Fruit fly (Drosophila melanogaster) whole organism, embryonic: ENCODE results near the gene pes.
A peak's percentile ranks its signal among the peaks of the same experiment; 100 is the strongest.

Experiments
- Adf1 ChIP-seq: fragments of 200-800 bp; sonication (Bioruptor generic); IDR thresholded peaks from 2 replicates; pipeline ENCODE4 v1.3.6; 2022; ENCODE audit warnings: missing biosample characterization, missing genetic modification characterization
- Aef1 ChIP-seq: fragments of 200-800 bp; sonication (Bioruptor generic); IDR thresholded peaks from 3 replicates; pipeline ENCODE4 v1.3.6; 2022; ENCODE audit warnings: missing biosample characterization, missing genetic modification characterization
- B-H2 ChIP-seq: fragments of 200-800 bp; sonication (Bioruptor generic); optimal IDR thresholded peaks from 2 replicates; lab custom pipeline; 2018; ENCODE audit warnings: missing biosample characterization, mild to moderate bottlenecking, missing genetic modification characterization
- Bdp1 ChIP-seq: fragments of 200-800 bp; sonication (Bioruptor generic); optimal IDR thresholded peaks from 3 replicates; lab custom pipeline; 2016; ENCODE audit warnings: missing biosample characterization, missing genetic modification characterization
- BtbVII ChIP-seq: fragments of 200-800 bp; sonication (Bioruptor generic); optimal IDR thresholded peaks from 3 replicates; lab custom pipeline; 2017; ENCODE audit warnings: missing biosample characterization, mild to moderate bottlenecking, missing genetic modification characterization
- CG10267 ChIP-seq: fragments of 200-800 bp; sonication (Bioruptor generic); optimal IDR thresholded peaks from 2 replicates; lab custom pipeline; 2018; ENCODE audit warnings: missing biosample characterization, mild to moderate bottlenecking, missing genetic modification characterization, moderate library complexity
- CG10321 ChIP-seq: fragments of 200-800 bp; sonication (Bioruptor generic); IDR thresholded peaks from 2 replicates; pipeline ENCODE4 v1.3.6; 2022; ENCODE audit warnings: missing biosample characterization, missing genetic modification characterization
- CG11696 ChIP-seq: fragments of 200-800 bp; sonication (Bioruptor generic); IDR thresholded peaks from 2 replicates; pipeline ENCODE4 v1.3.6; 2022; ENCODE audit warnings: missing biosample characterization, missing genetic modification characterization
- CG11723 ChIP-seq: fragments of 200-800 bp; sonication (Bioruptor generic); optimal IDR thresholded peaks from 2 replicates; lab custom pipeline; 2017; ENCODE audit warnings: missing biosample characterization, mild to moderate bottlenecking, missing genetic modification characterization
- CG12744 ChIP-seq: fragments of 200-800 bp; sonication (Bioruptor generic); optimal IDR thresholded peaks from 2 replicates; lab custom pipeline; 2016; ENCODE audit warnings: missing biosample characterization, missing genetic modification characterization
- CG12942 ChIP-seq: fragments of 200-800 bp; sonication (Bioruptor generic); optimal IDR thresholded peaks from 3 replicates; lab custom pipeline; 2016; ENCODE audit warnings: missing biosample characterization, missing genetic modification characterization
- CG13287 ChIP-seq: fragments of 200-800 bp; sonication (Bioruptor generic); IDR thresholded peaks from 2 replicates; pipeline ENCODE4 v1.3.6; 2022; ENCODE audit warnings: missing biosample characterization, missing genetic modification characterization; ENCODE audit not compliant: partially characterized antibody
- CG15011 ChIP-seq: fragments of 200-800 bp; sonication (Bioruptor generic); optimal IDR thresholded peaks from 3 replicates; lab custom pipeline; 2018; ENCODE audit warnings: missing biosample characterization, mild to moderate bottlenecking, missing genetic modification characterization
- CG15073 ChIP-seq: fragments of 200-800 bp; sonication (Bioruptor generic); optimal IDR thresholded peaks from 2 replicates; lab custom pipeline; 2016; ENCODE audit warnings: missing biosample characterization, missing genetic modification characterization
- CG15479 ChIP-seq: fragments of 200-800 bp; sonication (Bioruptor generic); optimal IDR thresholded peaks from 3 replicates; lab custom pipeline; 2019; ENCODE audit warnings: missing biosample characterization, mild to moderate bottlenecking, missing genetic modification characterization, moderate library complexity
- CG18011 ChIP-seq: fragments of 200-800 bp; sonication (Bioruptor generic); optimal IDR thresholded peaks from 2 replicates; lab custom pipeline; 2017; ENCODE audit warnings: missing biosample characterization, missing genetic modification characterization, mild to moderate bottlenecking, moderate library complexity, missing genotype
- CG31388 ChIP-seq: fragments of 200-800 bp; sonication (Bioruptor generic); optimal IDR thresholded peaks from 2 replicates; lab custom pipeline; 2016; ENCODE audit warnings: missing biosample characterization, missing genetic modification characterization
- CG33557 ChIP-seq: fragments of 200-800 bp; sonication (Bioruptor generic); optimal IDR thresholded peaks from 2 replicates; lab custom pipeline; 2019; ENCODE audit warnings: missing biosample characterization, mild to moderate bottlenecking, missing genetic modification characterization, moderate library complexity
- CG5245 ChIP-seq: fragments of 200-800 bp; sonication (Bioruptor generic); optimal IDR thresholded peaks from 3 replicates; lab custom pipeline; 2016; ENCODE audit warnings: missing biosample characterization, missing genetic modification characterization
- CG5953 ChIP-seq: fragments of 200-800 bp; sonication (Bioruptor generic); IDR thresholded peaks from 2 replicates; pipeline ENCODE4 v1.3.6; 2022; ENCODE audit warnings: missing biosample characterization, missing genetic modification characterization
- CG8290 ChIP-seq, 3 experiments: fragments of 200-800 bp; sonication (Bioruptor generic); optimal IDR thresholded peaks; 2 replicates each; lab custom pipeline; 2016 to 2019; ENCODE audit warnings: missing biosample characterization in 3 of 3, missing genetic modification characterization in 3 of 3, mild to moderate bottlenecking in 2 of 3, moderate library complexity in 1 of 3
- CG9727 ChIP-seq: fragments of 200-800 bp; sonication (Bioruptor generic); optimal IDR thresholded peaks from 3 replicates; lab custom pipeline; 2017; ENCODE audit warnings: missing biosample characterization, mild to moderate bottlenecking, missing genetic modification characterization
- HLHmδ ChIP-seq: fragments of 200-800 bp; sonication (Bioruptor generic); optimal IDR thresholded peaks from 2 replicates; lab custom pipeline; 2018; ENCODE audit warnings: missing biosample characterization, mild to moderate bottlenecking, missing genetic modification characterization, moderate library complexity
- Hand ChIP-seq: fragments of 200-800 bp; sonication (Bioruptor generic); optimal IDR thresholded peaks from 2 replicates; lab custom pipeline; 2017; ENCODE audit warnings: mild to moderate bottlenecking, missing biosample characterization, missing genetic modification reagents, missing genetic modification characterization
- Hmx ChIP-seq: fragments of 200-800 bp; sonication (Bioruptor generic); optimal IDR thresholded peaks from 2 replicates; lab custom pipeline; 2016; ENCODE audit warnings: missing biosample characterization, missing genetic modification characterization
- Kr ChIP-seq: fragments of 200-800 bp; sonication (Bioruptor generic); optimal IDR thresholded peaks from 2 replicates; lab custom pipeline; 2017; ENCODE audit warnings: missing biosample characterization, mild to moderate bottlenecking, missing genetic modification characterization
- Mad ChIP-seq: fragments of 200-800 bp; sonication (Bioruptor generic); optimal IDR thresholded peaks from 2 replicates; lab custom pipeline; 2016; ENCODE audit warnings: missing biosample characterization, missing genetic modification characterization
- Meics ChIP-seq: fragments of 200-800 bp; sonication (Bioruptor generic); optimal IDR thresholded peaks from 2 replicates; lab custom pipeline; 2017; ENCODE audit warnings: missing biosample characterization, mild to moderate bottlenecking, missing genetic modification characterization
- Mrtf ChIP-seq: fragments of 200-800 bp; sonication (Bioruptor generic); IDR thresholded peaks from 3 replicates; pipeline ENCODE4 v1.3.6; 2022; ENCODE audit warnings: missing biosample characterization, missing genetic modification characterization
- Oaz ChIP-seq: fragments of 200-800 bp; sonication (Bioruptor generic); IDR thresholded peaks from 2 replicates; pipeline ENCODE4 v1.3.6; 2022; ENCODE audit warnings: missing biosample characterization, missing genetic modification characterization
- Optix ChIP-seq: fragments of 200-800 bp; sonication (Bioruptor generic); IDR thresholded peaks from 3 replicates; pipeline ENCODE4 v1.3.6; 2022; ENCODE audit warnings: missing biosample characterization, missing genetic modification characterization
- Sox102F ChIP-seq: fragments of 200-800 bp; sonication (Bioruptor generic); optimal IDR thresholded peaks from 2 replicates; lab custom pipeline; 2018; ENCODE audit warnings: missing biosample characterization, mild to moderate bottlenecking, missing genetic modification characterization, moderate library complexity
- Taf1 ChIP-seq: fragments of 200-800 bp; sonication (Bioruptor generic); IDR thresholded peaks from 2 replicates; pipeline ENCODE4 v1.3.6; 2022; ENCODE audit warnings: missing biosample characterization, missing genetic modification characterization
- br ChIP-seq: fragments of >200 bp; optimal IDR thresholded peaks from 2 replicates; lab custom pipeline; 2017
- cato ChIP-seq: fragments of 200-800 bp; sonication (Bioruptor generic); optimal IDR thresholded peaks from 2 replicates; lab custom pipeline; 2016; ENCODE audit warnings: missing biosample characterization, missing genetic modification characterization, borderline replicate concordance
- chinmo ChIP-seq: fragments of 200-800 bp; sonication (Bioruptor generic); IDR thresholded peaks from 4 replicates; pipeline ENCODE4 v1.3.6; 2022; ENCODE audit warnings: missing biosample characterization, missing genetic modification characterization; ENCODE audit not compliant: partially characterized antibody
- dan ChIP-seq: fragments of 200-800 bp; sonication (Bioruptor generic); IDR thresholded peaks from 2 replicates; pipeline ENCODE4 v1.3.6; 2022; ENCODE audit warnings: missing biosample characterization, missing genetic modification characterization
- esg ChIP-seq: fragments of 200-800 bp; sonication (Bioruptor generic); conservative IDR thresholded peaks from 2 replicates; pipeline ENCODE4 v1.3.6; 2022; ENCODE audit warnings: missing biosample characterization, missing genetic modification characterization
- fd96Cb ChIP-seq: fragments of 200-800 bp; sonication (Bioruptor generic); optimal IDR thresholded peaks from 2 replicates; lab custom pipeline; 2018; ENCODE audit warnings: missing biosample characterization, mild to moderate bottlenecking, missing genetic modification characterization, moderate library complexity
- ftz-f1 ChIP-seq: fragments of 200-800 bp; sonication (Bioruptor generic); optimal IDR thresholded peaks from 2 replicates; lab custom pipeline; 2016; ENCODE audit warnings: missing biosample characterization, missing genetic modification characterization
- gsb-n ChIP-seq: fragments of 200-800 bp; sonication (Bioruptor generic); optimal IDR thresholded peaks from 3 replicates; lab custom pipeline; 2018; ENCODE audit warnings: missing biosample characterization, mild to moderate bottlenecking, missing genetic modification characterization
- kay ChIP-seq: fragments of 200-800 bp; sonication (Bioruptor generic); optimal IDR thresholded peaks from 2 replicates; lab custom pipeline; 2016; ENCODE audit warnings: missing biosample characterization, missing genetic modification characterization
- luna ChIP-seq: fragments of 200-800 bp; sonication (Bioruptor generic); optimal IDR thresholded peaks from 2 replicates; lab custom pipeline; 2016; ENCODE audit warnings: missing biosample characterization, missing genetic modification characterization
- nerfin-1 ChIP-seq: fragments of 200-800 bp; sonication (Bioruptor generic); optimal IDR thresholded peaks from 3 replicates; lab custom pipeline; 2019; ENCODE audit warnings: missing biosample characterization, mild to moderate bottlenecking, missing genetic modification characterization, moderate library complexity
- nmo ChIP-seq: fragments of 200-800 bp; sonication (Bioruptor generic); optimal IDR thresholded peaks from 2 replicates; lab custom pipeline; 2018; ENCODE audit warnings: missing biosample characterization, mild to moderate bottlenecking, missing genetic modification characterization, moderate library complexity
- onecut ChIP-seq: fragments of 200-800 bp; sonication (Bioruptor generic); IDR thresholded peaks from 2 replicates; pipeline ENCODE4 v1.3.6; 2022; ENCODE audit warnings: missing biosample characterization, missing genetic modification characterization
- shn ChIP-seq: fragments of 200-800 bp; sonication (Bioruptor generic); optimal IDR thresholded peaks from 3 replicates; lab custom pipeline; 2016; ENCODE audit warnings: missing biosample characterization, missing genetic modification characterization
- z ChIP-seq: fragments of 200-800 bp; sonication (Bioruptor generic); IDR thresholded peaks from 3 replicates; pipeline ENCODE4 v1.3.6; 2022; ENCODE audit warnings: missing biosample characterization, missing genetic modification characterization
- zfh1 ChIP-seq: fragments of 200-800 bp; sonication (Bioruptor generic); IDR thresholded peaks from 3 replicates; pipeline ENCODE4 v1.3.6; 2022; ENCODE audit warnings: missing biosample characterization, missing genetic modification characterization

Gene pes

dm6 chr2L:7957068-7957868, 36.7 kb downstream of the pes start (continued):
- TF ChIP-seq B-H2 (GFP tag; lab: Kevin White, UChicago), result no peak
- TF ChIP-seq Kr (GFP tag; lab: Kevin White, UChicago), result no peak
- TF ChIP-seq zfh1 (GFP tag; lab: Robert Waterston, UW), result no peak
- peak; percentile 5 for TF ChIP-seq Bdp1 (GFP tag; lab: Kevin White, UChicago)
- peak; percentile 83 for TF ChIP-seq Sox102F (GFP tag; lab: Kevin White, UChicago)
- no peak for TF ChIP-seq Adf1 (GFP tag; lab: Robert Waterston, UW)
- TF ChIP-seq CG9727 (GFP tag; lab: Kevin White, UChicago), result peak; percentile 39
- TF ChIP-seq Taf1 (GFP tag; lab: Robert Waterston, UW), result no peak
- TF ChIP-seq onecut (GFP tag; lab: Robert Waterston, UW), result peak; percentile 69
- TF ChIP-seq kay (GFP tag; lab: Kevin White, UChicago), result peak; percentile 55
- no peak for TF ChIP-seq Hand
- no peak for TF ChIP-seq dan (GFP tag; lab: Robert Waterston, UW)
- no peak for TF ChIP-seq z (GFP tag; lab: Robert Waterston, UW)
- TF ChIP-seq CG12744, result no peak
- TF ChIP-seq CG10267 (tag; lab: Kevin White, UChicago), result peak; percentile 48
- TF ChIP-seq nerfin-1, result no peak
- TF ChIP-seq CG12942 (GFP tag; lab: Kevin White, UChicago), result peak; percentile 7
- no peak for TF ChIP-seq cato (GFP tag; lab: Kevin White, UChicago)
- 0 out of 2 replicates have a peak, but pooled peaks have one; percentile 10 for TF ChIP-seq CG10321 (GFP tag; lab: Robert Waterston, UW)
- no peak for TF ChIP-seq CG18011 (GFP tag; lab: Kevin White, UChicago)
- TF ChIP-seq CG15011 (GFP tag; lab: Kevin White, UChicago), result peak; percentile 7
- TF ChIP-seq nmo, result peak; percentile 62
- no peak; the same call in 1 of the 2 replicates for TF ChIP-seq CG5953 (GFP tag; lab: Robert Waterston, UW)
- no peak for TF ChIP-seq CG11696 (GFP tag; lab: Robert Waterston, UW)
- TF ChIP-seq gsb-n (tag; lab: Kevin White, UChicago), result peak; percentile 21
- TF ChIP-seq CG8290 (GFP tag; optimal IDR thresholded peaks at IDR 0.05; lab: Kevin White, UChicago), result no peak
- TF ChIP-seq CG8290 (tag; optimal IDR thresholded peaks at IDR 0.05; lab: Kevin White, UChicago), result peak in 1 of 2 experiments; percentile 23
- no peak for TF ChIP-seq ftz-f1 (GFP tag; lab: Kevin White, UChicago)
- peak; percentile 55 for TF ChIP-seq fd96Cb (tag; lab: Kevin White, UChicago)
- no peak for TF ChIP-seq CG15073
- TF ChIP-seq Mrtf, result 0 out of 3 replicates have a peak, but pooled peaks have one; percentile 10
- TF ChIP-seq luna, result no peak
- no peak for TF ChIP-seq HLHmδ (GFP tag; lab: Kevin White, UChicago)
- no peak for TF ChIP-seq shn (GFP tag; lab: Kevin White, UChicago)
- no peak for TF ChIP-seq CG5245 (GFP tag; lab: Kevin White, UChicago)
- no peak for TF ChIP-seq CG31388 (GFP tag; lab: Kevin White, UChicago)
- TF ChIP-seq Hmx, result no peak
- TF ChIP-seq Oaz (GFP tag; lab: Robert Waterston, UW), result peak; percentile 49
- peak; percentile 61; the same call in 1 of the 3 replicates for TF ChIP-seq Aef1 (GFP tag; lab: Robert Waterston, UW)
- peak; percentile 15 for TF ChIP-seq CG11723
- peak; percentile 76 for TF ChIP-seq esg (GFP tag; lab: Robert Waterston, UW)
- peak; percentile 24 for TF ChIP-seq BtbVII (GFP tag; lab: Kevin White, UChicago)
- peak; percentile 59 for TF ChIP-seq Meics (GFP tag; lab: Kevin White, UChicago)
- peak; percentile 72; the same call in 1 of the 4 replicates for TF ChIP-seq chinmo (GFP tag; lab: Robert Waterston, UW)
- TF ChIP-seq Mad, result no peak
- no peak for TF ChIP-seq CG33557 (GFP tag; lab: Kevin White, UChicago)
- no peak for TF ChIP-seq br (lab: Kevin White, UChicago)
- no peak for TF ChIP-seq CG13287
- TF ChIP-seq Optix (GFP tag; lab: Robert Waterston, UW), result no peak
- no peak for TF ChIP-seq CG15479
